Worm (Caenorhabditis elegans): ENCODE measurements around the gene unc-105.

DNA sequence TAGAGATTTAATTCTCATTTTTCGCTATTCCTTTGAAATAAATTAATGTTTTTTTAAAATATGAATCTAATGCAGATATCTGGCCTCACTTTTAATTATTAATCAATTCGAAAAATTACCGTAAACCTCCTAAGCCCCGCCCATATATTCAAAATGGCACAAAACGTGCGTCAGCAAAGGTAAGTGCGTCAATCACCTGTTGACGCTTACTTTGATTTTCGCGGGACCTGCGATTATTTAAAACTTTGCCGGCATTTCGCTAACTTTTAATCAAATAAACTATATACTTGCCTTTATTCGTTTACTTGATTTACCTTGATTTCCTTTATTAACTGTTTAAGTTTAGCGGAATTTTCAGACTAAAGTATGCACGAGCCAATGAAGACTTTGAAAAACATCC lies 41.7 kb downstream of the unc-105 start, which contains the start of gene pch-2:
- TF ChIP-seq ceh-30 (tag; optimal IDR thresholded peaks at IDR 0.05) (no peak), pha-4 (tag; optimal IDR thresholded peaks at IDR 0.05) (no peak), ceh-31 (tag; optimal IDR thresholded peaks at IDR 0.05) (no peak), mec-3 (tag; optimal IDR thresholded peaks at IDR 0.05; ENCODE audit: borderline replicate concordance) (no peak), tbx-2 (tag; optimal IDR thresholded peaks at IDR 0.05) (no peak), hlh-30 (tag; optimal IDR thresholded peaks at IDR 0.05; ENCODE audit: insufficient read depth) (no peak), pqm-1 (tag; optimal IDR thresholded peaks at IDR 0.05) (no peak), ref-2 (tag; optimal IDR thresholded peaks at IDR 0.05) (no peak), unc-42 (tag; optimal IDR thresholded peaks at IDR 0.05) (peak; percentile 2), gmeb-2 (tag; optimal IDR thresholded peaks at IDR 0.05) (no peak), fkh-10 (GFP tag; optimal IDR thresholded peaks at IDR 0.05) (no peak)

All from whole organism, late embryonic.